Fruit fly (Drosophila melanogaster) whole organism, embryonic: Measurements from ENCODE around the gene grass.

Source experiments
- Adf1 ChIP-seq: fragments of 200-800 bp; sonication (Bioruptor generic); IDR thresholded peaks from 2 replicates; pipeline ENCODE4 v1.3.6; 2022; ENCODE audit warnings: missing biosample characterization, missing genetic modification characterization
- Aef1 ChIP-seq: fragments of 200-800 bp; sonication (Bioruptor generic); IDR thresholded peaks from 3 replicates; pipeline ENCODE4 v1.3.6; 2022; ENCODE audit warnings: missing biosample characterization, missing genetic modification characterization
- B-H2 ChIP-seq: fragments of 200-800 bp; sonication (Bioruptor generic); optimal IDR thresholded peaks from 2 replicates; lab custom pipeline; 2018; ENCODE audit warnings: missing biosample characterization, mild to moderate bottlenecking, missing genetic modification characterization
- CG10274 ChIP-seq: fragments of 200-800 bp; sonication (Bioruptor generic); optimal IDR thresholded peaks from 3 replicates; lab custom pipeline; 2017; ENCODE audit warnings: missing biosample characterization, mild to moderate bottlenecking, missing genetic modification characterization
- CG14667 ChIP-seq: fragments of 200-800 bp; sonication (Bioruptor generic); IDR thresholded peaks from 2 replicates; pipeline ENCODE4 v1.3.6; 2022; ENCODE audit warnings: missing biosample characterization, missing genetic modification characterization
- CG14965 ChIP-seq: fragments of 200-800 bp; sonication (Bioruptor generic); optimal IDR thresholded peaks from 2 replicates; lab custom pipeline; 2016; ENCODE audit warnings: missing biosample characterization, missing genetic modification characterization, borderline replicate concordance
- CG1647 ChIP-seq: fragments of 200-800 bp; sonication (Bioruptor generic); optimal IDR thresholded peaks from 3 replicates; lab custom pipeline; 2016; ENCODE audit warnings: missing biosample characterization, missing genetic modification characterization
- CG17359 ChIP-seq: fragments of 200-800 bp; sonication (Bioruptor generic); optimal IDR thresholded peaks from 3 replicates; lab custom pipeline; 2018; ENCODE audit warnings: missing biosample characterization, mild to moderate bottlenecking, missing genetic modification characterization, moderate library complexity
- CG17802 ChIP-seq: fragments of 200-800 bp; sonication (Bioruptor generic); optimal IDR thresholded peaks from 2 replicates; lab custom pipeline; 2018; ENCODE audit warnings: missing biosample characterization, mild to moderate bottlenecking, missing genetic modification characterization, moderate library complexity
- CG31224 ChIP-seq: fragments of 200-800 bp; sonication (Bioruptor generic); IDR thresholded peaks from 2 replicates; pipeline ENCODE4 v1.3.6; 2022; ENCODE audit warnings: missing biosample characterization, missing genetic modification characterization
- CG3163 ChIP-seq: fragments of 200-800 bp; sonication (Bioruptor generic); optimal IDR thresholded peaks from 3 replicates; lab custom pipeline; 2016; ENCODE audit warnings: missing biosample characterization, missing genetic modification characterization
- CG32767 ChIP-seq: fragments of 200-800 bp; sonication (Bioruptor generic); IDR thresholded peaks from 2 replicates; pipeline ENCODE4 v1.3.6; 2022; ENCODE audit warnings: missing biosample characterization, missing genetic modification characterization
- CG3407 ChIP-seq: fragments of 200-800 bp; sonication (Bioruptor generic); optimal IDR thresholded peaks from 2 replicates; lab custom pipeline; 2018; ENCODE audit warnings: missing biosample characterization, mild to moderate bottlenecking, missing genetic modification characterization
- CG34422 ChIP-seq: fragments of 200-800 bp; sonication (Bioruptor generic); IDR thresholded peaks from 3 replicates; pipeline ENCODE4 v1.3.6; 2022; ENCODE audit warnings: missing biosample characterization, missing genetic modification characterization
- CG3995 ChIP-seq: fragments of 200-800 bp; sonication (Bioruptor generic); optimal IDR thresholded peaks from 3 replicates; lab custom pipeline; 2016; ENCODE audit warnings: missing biosample characterization, missing genetic modification characterization
- CG42726 ChIP-seq: fragments of 200-800 bp; sonication (Bioruptor generic); IDR thresholded peaks from 2 replicates; pipeline ENCODE4 v1.3.6; 2022; ENCODE audit warnings: missing biosample characterization, missing genetic modification characterization; ENCODE audit not compliant: partially characterized antibody
- CG43689 ChIP-seq: fragments of 200-800 bp; sonication (Bioruptor generic); IDR thresholded peaks from 2 replicates; pipeline ENCODE4 v1.3.6; 2022; ENCODE audit warnings: missing biosample characterization, missing genetic modification characterization
- CG6272 ChIP-seq: fragments of 200-800 bp; sonication (Bioruptor generic); IDR thresholded peaks from 2 replicates; pipeline ENCODE4 v1.3.6; 2022; ENCODE audit warnings: missing biosample characterization, missing genetic modification characterization
- CG7839 ChIP-seq: fragments of 200-800 bp; sonication (Bioruptor generic); optimal IDR thresholded peaks from 3 replicates; lab custom pipeline; 2018; ENCODE audit warnings: missing biosample characterization, mild to moderate bottlenecking, missing genetic modification characterization, moderate library complexity
- CG8089 ChIP-seq: fragments of 200-800 bp; sonication (Bioruptor generic); optimal IDR thresholded peaks from 3 replicates; lab custom pipeline; 2016; ENCODE audit warnings: missing biosample characterization, missing genetic modification characterization
- CTCF ChIP-seq: fragments of 200-800 bp; sonication (Bioruptor generic); optimal IDR thresholded peaks from 2 replicates; lab custom pipeline; 2017; ENCODE audit warnings: missing biosample characterization, mild to moderate bottlenecking, missing genetic modification characterization, moderate library complexity
- Dek ChIP-seq: fragments of 200-800 bp; sonication (Bioruptor generic); optimal IDR thresholded peaks from 3 replicates; lab custom pipeline; 2019; ENCODE audit warnings: missing biosample characterization, mild to moderate bottlenecking, missing genetic modification characterization, moderate library complexity
- Doc3 ChIP-seq: fragments of 200-800 bp; sonication (Bioruptor generic); IDR thresholded peaks from 3 replicates; pipeline ENCODE4 v1.3.6; 2022; ENCODE audit warnings: missing biosample characterization, missing genetic modification characterization; ENCODE audit not compliant: partially characterized antibody
- Ets97D ChIP-seq: fragments of 200-800 bp; sonication (Bioruptor generic); optimal IDR thresholded peaks from 3 replicates; lab custom pipeline; 2016; ENCODE audit warnings: missing biosample characterization, missing genetic modification characterization
- Fer1 ChIP-seq: fragments of 200-800 bp; sonication (Bioruptor generic); optimal IDR thresholded peaks from 2 replicates; lab custom pipeline; 2017; ENCODE audit warnings: missing biosample characterization, mild to moderate bottlenecking, missing genetic modification characterization
- Meics ChIP-seq: fragments of 200-800 bp; sonication (Bioruptor generic); optimal IDR thresholded peaks from 2 replicates; lab custom pipeline; 2017; ENCODE audit warnings: missing biosample characterization, mild to moderate bottlenecking, missing genetic modification characterization
- Mes4 ChIP-seq: fragments of 200-800 bp; sonication (Bioruptor generic); optimal IDR thresholded peaks from 2 replicates; lab custom pipeline; 2016; ENCODE audit warnings: missing biosample characterization, missing genetic modification characterization
- NK7.1 ChIP-seq: fragments of 200-800 bp; sonication (Bioruptor generic); optimal IDR thresholded peaks from 3 replicates; lab custom pipeline; 2016; ENCODE audit warnings: missing biosample characterization, missing genetic modification characterization
- Oli ChIP-seq: fragments of 200-800 bp; sonication (Bioruptor generic); optimal IDR thresholded peaks from 2 replicates; lab custom pipeline; 2018; ENCODE audit warnings: missing biosample characterization, mild to moderate bottlenecking, missing genetic modification characterization, moderate library complexity
- Pdp1 ChIP-seq, 2 experiments: fragments of 200-800 bp; sonication (Bioruptor generic); optimal IDR thresholded peaks; 3 replicates each; lab custom pipeline; 2016; ENCODE audit warnings: missing biosample characterization in 2 of 2, missing genetic modification characterization in 2 of 2, mild to moderate bottlenecking in 1 of 2, moderate library complexity in 1 of 2
- Poxn ChIP-seq: fragments of 200-800 bp; sonication (Bioruptor generic); IDR thresholded peaks from 2 replicates; pipeline ENCODE4 v1.3.6; 2022; ENCODE audit warnings: missing biosample characterization, missing genetic modification characterization
- Ptx1 ChIP-seq: fragments of 200-800 bp; sonication (Bioruptor generic); IDR thresholded peaks from 2 replicates; pipeline ENCODE4 v1.3.6; 2022; ENCODE audit warnings: missing biosample characterization, missing genetic modification characterization
- Sox102F ChIP-seq: fragments of 200-800 bp; sonication (Bioruptor generic); optimal IDR thresholded peaks from 2 replicates; lab custom pipeline; 2018; ENCODE audit warnings: missing biosample characterization, mild to moderate bottlenecking, missing genetic modification characterization, moderate library complexity
- Sry-δ ChIP-seq: fragments of 200-800 bp; sonication (Bioruptor generic); optimal IDR thresholded peaks from 2 replicates; lab custom pipeline; 2016; ENCODE audit warnings: missing biosample characterization, missing genetic modification characterization
- Tbp ChIP-seq: fragments of >200 bp; optimal IDR thresholded peaks from 2 replicates; lab custom pipeline; 2018; ENCODE audit warnings: missing biosample characterization, missing genetic modification characterization
- ara ChIP-seq: fragments of 200-800 bp; sonication (Bioruptor generic); IDR thresholded peaks from 2 replicates; pipeline ENCODE4 v1.3.6; 2022; ENCODE audit warnings: missing biosample characterization, missing genetic modification characterization
- br ChIP-seq: fragments of >200 bp; optimal IDR thresholded peaks from 2 replicates; lab custom pipeline; 2017
- crc ChIP-seq: fragments of 200-800 bp; sonication (Bioruptor generic); optimal IDR thresholded peaks from 2 replicates; lab custom pipeline; 2016; ENCODE audit warnings: missing biosample characterization, missing genetic modification characterization
- croc ChIP-seq: fragments of 200-800 bp; sonication (Bioruptor generic); conservative IDR thresholded peaks from 3 replicates; pipeline ENCODE4 v1.3.6; 2022; ENCODE audit warnings: missing biosample characterization, missing genetic modification characterization
- her ChIP-seq: fragments of 200-800 bp; sonication (Bioruptor generic); optimal IDR thresholded peaks from 2 replicates; lab custom pipeline; 2016; ENCODE audit warnings: missing biosample characterization, missing genetic modification characterization
- hth ChIP-seq: fragments of >200 bp; optimal IDR thresholded peaks from 2 replicates; lab custom pipeline; 2017; ENCODE audit warnings: inconsistent platforms
- lilli ChIP-seq: fragments of 200-800 bp; sonication (Bioruptor generic); optimal IDR thresholded peaks from 3 replicates; lab custom pipeline; 2016; ENCODE audit warnings: missing biosample characterization, missing genetic modification characterization
- lmd ChIP-seq: fragments of 200-800 bp; sonication (Bioruptor generic); IDR thresholded peaks from 2 replicates; pipeline ENCODE4 v1.3.6; 2022; ENCODE audit warnings: missing biosample characterization, missing genetic modification characterization
- nau ChIP-seq: fragments of 200-800 bp; sonication (Bioruptor generic); optimal IDR thresholded peaks from 3 replicates; lab custom pipeline; 2017; ENCODE audit warnings: missing biosample characterization, mild to moderate bottlenecking, missing genetic modification characterization, missing genetic modification reagents
- nerfin-1 ChIP-seq: fragments of 200-800 bp; sonication (Bioruptor generic); optimal IDR thresholded peaks from 3 replicates; lab custom pipeline; 2019; ENCODE audit warnings: missing biosample characterization, mild to moderate bottlenecking, missing genetic modification characterization, moderate library complexity
- org-1 ChIP-seq: fragments of 200-800 bp; sonication (Bioruptor generic); optimal IDR thresholded peaks from 2 replicates; lab custom pipeline; 2017; ENCODE audit warnings: missing biosample characterization, missing genetic modification characterization
- shn ChIP-seq: fragments of 200-800 bp; sonication (Bioruptor generic); optimal IDR thresholded peaks from 3 replicates; lab custom pipeline; 2016; ENCODE audit warnings: missing biosample characterization, missing genetic modification characterization
- tna ChIP-seq: fragments of 200-800 bp; sonication (Bioruptor generic); IDR thresholded peaks from 2 replicates; pipeline ENCODE4 v1.3.6; 2022; ENCODE audit warnings: missing biosample characterization, missing genetic modification characterization; ENCODE audit not compliant: partially characterized antibody
- twi ChIP-seq: fragments of 200-800 bp; optimal IDR thresholded peaks from 2 replicates; lab custom pipeline; 2019; ENCODE audit warnings: missing biosample characterization, mild to moderate bottlenecking, missing genetic modification characterization, moderate library complexity
- vfl ChIP-seq: fragments of 200-800 bp; sonication (Bioruptor generic); optimal IDR thresholded peaks from 2 replicates; lab custom pipeline; 2016; ENCODE audit warnings: missing biosample characterization, missing genetic modification characterization
- zen2 ChIP-seq: fragments of 200-800 bp; sonication (Bioruptor generic); IDR thresholded peaks from 3 replicates; pipeline ENCODE4 v1.3.6; 2022; ENCODE audit warnings: missing biosample characterization, missing genetic modification characterization; ENCODE audit not compliant: partially characterized antibody

Gene grass

dm6 chr3R:27150685-27151515 lies 6.8 kb upstream of the grass start, which contains the start of gene CG6051 (continued):
- no peak for TF ChIP-seq CG10274 (GFP tag; lab: Kevin White, UChicago)
- no peak for TF ChIP-seq lmd (GFP tag; lab: Robert Waterston, UW)
- peak; percentile 91 for TF ChIP-seq CG17802 (tag; lab: Kevin White, UChicago)
- no peak for TF ChIP-seq CG3163 (GFP tag; lab: Kevin White, UChicago)
- no peak for TF ChIP-seq Poxn (GFP tag; lab: Robert Waterston, UW)
- no peak for TF ChIP-seq org-1 (GFP tag; lab: Kevin White, UChicago)
- TF ChIP-seq Ptx1, result no peak
- TF ChIP-seq Sry-δ (GFP tag; lab: Kevin White, UChicago), result peak; percentile 23
- TF ChIP-seq Doc3, result no peak
- peak; percentile 57 for TF ChIP-seq Sox102F (GFP tag; lab: Kevin White, UChicago)
- peak; percentile 29 for TF ChIP-seq lilli
- TF ChIP-seq Adf1 (GFP tag; lab: Robert Waterston, UW), result no peak
- TF ChIP-seq NK7.1 (GFP tag; lab: Kevin White, UChicago), result peak; percentile 25
- peak; percentile 1 for TF ChIP-seq Dek (tag; lab: Kevin White, UChicago)
- TF ChIP-seq Tbp (GFP tag; lab: Kevin White, UChicago), result no peak
- no peak for TF ChIP-seq CTCF (GFP tag; lab: Kevin White, UChicago)
- TF ChIP-seq zen2 (GFP tag; lab: Robert Waterston, UW), result no peak
- TF ChIP-seq CG3995 (GFP tag; lab: Kevin White, UChicago), result peak; percentile 2
- TF ChIP-seq hth (lab: Kevin White, UChicago), result no peak
- TF ChIP-seq CG17359 (tag; lab: Kevin White, UChicago), result peak; percentile 60
- TF ChIP-seq CG14965 (GFP tag; lab: Kevin White, UChicago), result no peak
- TF ChIP-seq tna (GFP tag; lab: Robert Waterston, UW), result no peak
- no peak for TF ChIP-seq Meics (GFP tag; lab: Kevin White, UChicago)
- TF ChIP-seq CG14667, result no peak
- peak; percentile 70 for TF ChIP-seq Fer1 (GFP tag; lab: Kevin White, UChicago)
- peak; percentile 62 for TF ChIP-seq CG7839
- TF ChIP-seq crc, result no peak
- TF ChIP-seq CG31224 (GFP tag; lab: Robert Waterston, UW), result no peak
- TF ChIP-seq CG43689, result no peak
- peak; percentile 2 for TF ChIP-seq vfl (GFP tag; lab: Kevin White, UChicago)
- TF ChIP-seq B-H2 (GFP tag; lab: Kevin White, UChicago), result peak; percentile 49
- peak; percentile 53 for TF ChIP-seq Ets97D
- TF ChIP-seq twi (tag; lab: Kevin White, UChicago), result peak; percentile 35
- no peak for TF ChIP-seq CG32767 (GFP tag; lab: Robert Waterston, UW)
- TF ChIP-seq nerfin-1 (tag; lab: Kevin White, UChicago), result peak; percentile 24
- TF ChIP-seq Pdp1 (GFP tag; optimal IDR thresholded peaks at IDR 0.05; lab: Kevin White, UChicago), result peak; percentile 25 to 26
- no peak for TF ChIP-seq CG34422
- no peak for TF ChIP-seq ara (GFP tag; lab: Robert Waterston, UW)
- peak; percentile 44; the same call in 1 of the 2 replicates for TF ChIP-seq CG6272 (GFP tag; lab: Robert Waterston, UW)
- no peak for TF ChIP-seq CG3407 (GFP tag; lab: Kevin White, UChicago)
- TF ChIP-seq Oli (tag; lab: Kevin White, UChicago), result peak; percentile 25
- TF ChIP-seq CG1647 (GFP tag; lab: Kevin White, UChicago), result peak; percentile 17
- no peak for TF ChIP-seq CG42726
- no peak for TF ChIP-seq br (lab: Kevin White, UChicago)
- no peak for TF ChIP-seq shn (GFP tag; lab: Kevin White, UChicago)
- no peak for TF ChIP-seq Mes4 (GFP tag; lab: Kevin White, UChicago)
- TF ChIP-seq nau (GFP tag; lab: Kevin White, UChicago), result peak; percentile 41
- peak; percentile 53 for TF ChIP-seq CG8089 (GFP tag; lab: Kevin White, UChicago)
- TF ChIP-seq Aef1 (GFP tag; lab: Robert Waterston, UW), result no peak
- peak; percentile 52 for TF ChIP-seq her
- TF ChIP-seq croc (GFP tag; lab: Robert Waterston, UW), result no peak
